Worm (Caenorhabditis elegans) whole organism, young adult: Measurements from ENCODE around the gene C06C3.4.

ENCODE experiments used
- F33H1.4 ChIP-seq: fragments of 200-800 bp; sonication (Bioruptor generic); IDR thresholded peaks from 2 replicates; pipeline ENCODE4 v1.3.6; 2022; ENCODE audit warnings: missing genetic modification reagents, missing genetic modification characterization, missing compliant biosample characterization
- Y67H2A.10 ChIP-seq: fragments of 200-800 bp; sonication (Bioruptor generic); conservative IDR thresholded peaks from 2 replicates; pipeline ENCODE4 v1.3.6; 2022; ENCODE audit warnings: missing genetic modification reagents, missing genetic modification characterization, missing compliant biosample characterization
- Y79H2A.3 ChIP-seq: fragments of 200-800 bp; sonication (Bioruptor generic); conservative IDR thresholded peaks from 2 replicates; pipeline ENCODE4 v1.3.6; 2022; ENCODE audit warnings: missing genetic modification reagents, missing genetic modification characterization, missing compliant biosample characterization
- efl-1 ChIP-seq: fragments of 150-350 bp; optimal IDR thresholded peaks from 2 replicates; lab custom pipeline; 2014; ENCODE audit warnings: missing biosample characterization, missing genetic modification reagents, missing genetic modification characterization
- hrde-1 ChIP-seq: sonication (generic microtip); optimal IDR thresholded peaks from 2 replicates; lab custom pipeline; 2016; ENCODE audit warnings: missing genetic modification characterization, mild to moderate bottlenecking, missing compliant biosample characterization, moderate library complexity, missing genotype, missing genetic modification reagents, borderline replicate concordance
- pha-4 ChIP-seq: fragments of 150-350 bp; sonication (generic microtip); optimal IDR thresholded peaks from 2 replicates; lab custom pipeline; 2014; ENCODE audit warnings: missing biosample characterization, missing genetic modification reagents, missing genetic modification characterization
- tbx-9 ChIP-seq: sonication (generic microtip); optimal IDR thresholded peaks from 2 replicates; lab custom pipeline; 2016; ENCODE audit warnings: borderline replicate concordance, missing genetic modification characterization, inconsistent platforms, missing compliant biosample characterization
- ztf-3 ChIP-seq: fragments of 200-800 bp; sonication (Bioruptor generic); optimal IDR thresholded peaks from 2 replicates; lab custom pipeline; 2018; ENCODE audit warnings: mild to moderate bottlenecking, missing genetic modification characterization, missing compliant biosample characterization

ce11 chrII:9324824-9325351 is 48.2 kb upstream of the C06C3.4 start, which contains the start of gene eat-3:
- TF ChIP-seq pha-4 (tag; lab: Kevin White, UChicago) (no peak), hrde-1 (tag; lab: Kevin White, UChicago) (no peak), ztf-3 (no peak), tbx-9 (tag; lab: Kevin White, UChicago) (no peak), F33H1.4 (no peak), efl-1 (no peak), Y79H2A.3 (GFP tag; lab: Robert Waterston, UW) (no peak), Y67H2A.10 (no peak)
